Worm (Caenorhabditis elegans) whole organism, L4/young adult: ENCODE results near the gene srg-17.

Experiments used
- W03F9.2 ChIP-seq: fragments of 150-350 bp; optimal IDR thresholded peaks from 2 replicates; lab custom pipeline; 2014; ENCODE audit warnings: missing biosample characterization, missing genetic modification characterization
- him-1 ChIP-seq: sonication (generic microtip); optimal IDR thresholded peaks from 2 replicates; lab custom pipeline; 2016; ENCODE audit warnings: missing genotype, missing genetic modification reagents, missing genetic modification characterization, missing compliant biosample characterization

DNA sequence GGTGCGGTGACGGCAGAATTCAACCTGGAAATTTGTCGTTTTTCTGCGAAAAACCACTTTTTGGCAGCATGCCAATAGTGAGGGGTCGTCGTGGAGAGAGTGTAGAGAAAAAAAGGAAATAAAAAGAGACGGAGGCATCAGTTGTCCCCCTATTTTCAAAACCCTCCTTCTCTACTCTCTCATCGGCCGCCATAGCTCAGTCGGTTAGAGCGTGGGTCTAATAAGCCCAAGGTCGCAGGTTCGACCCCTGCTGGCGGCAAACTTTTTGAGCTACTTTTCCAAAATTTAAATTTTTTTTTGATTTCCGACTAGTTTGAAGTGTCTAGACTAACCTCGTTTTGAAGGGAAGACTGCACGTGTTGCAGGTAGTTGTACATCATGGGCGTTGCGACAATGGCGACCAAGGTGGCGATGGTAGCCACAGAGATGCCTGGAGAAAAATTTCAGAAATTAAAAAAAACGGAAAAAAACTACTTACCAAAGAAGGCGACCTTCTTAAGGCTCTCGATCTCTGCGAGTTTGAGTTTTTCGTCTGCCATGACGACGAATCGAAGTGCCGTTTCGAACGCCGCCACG lies 21.1 kb downstream of the srg-17 start, which contains the start of gene col-85:
- TF ChIP-seq him-1 (tag; lab: Kevin White, UChicago): peak; percentile 68
- TF ChIP-seq W03F9.2 (tag; lab: Kevin White, UChicago): peak; percentile 51
